Worm (Caenorhabditis elegans): ENCODE measurements around the gene acc-4.

- TF ChIP-seq cog-1 (tag; optimal IDR thresholded peaks at IDR 0.05) (no peak), ztf-23 (GFP tag; IDR thresholded peaks at IDR 0.05) (no peak), tab-1 (GFP tag; IDR thresholded peaks at IDR 0.05) (no peak), ztf-29 (GFP tag; IDR thresholded peaks at IDR 0.05) (no peak), flt-1 (GFP tag; IDR thresholded peaks at IDR 0.05) (no peak), ref-1 (GFP tag; conservative IDR thresholded peaks at IDR 0.05) (no peak), med-1 (GFP tag; optimal IDR thresholded peaks at IDR 0.05; ENCODE audit: insufficient read depth) (no peak), T22C8.4 (GFP tag; IDR thresholded peaks at IDR 0.05) (no peak), klf-2 (GFP tag; conservative IDR thresholded peaks at IDR 0.05) (no peak)
Measured at ce11 chrIII:13505718-13506117, 21.8 kb upstream of the acc-4 start, which contains the start of gene T28A8.3.
